Fruit fly (Drosophila melanogaster): ENCODE results near the gene Efa6.

The Efa6 gene

DNA sequence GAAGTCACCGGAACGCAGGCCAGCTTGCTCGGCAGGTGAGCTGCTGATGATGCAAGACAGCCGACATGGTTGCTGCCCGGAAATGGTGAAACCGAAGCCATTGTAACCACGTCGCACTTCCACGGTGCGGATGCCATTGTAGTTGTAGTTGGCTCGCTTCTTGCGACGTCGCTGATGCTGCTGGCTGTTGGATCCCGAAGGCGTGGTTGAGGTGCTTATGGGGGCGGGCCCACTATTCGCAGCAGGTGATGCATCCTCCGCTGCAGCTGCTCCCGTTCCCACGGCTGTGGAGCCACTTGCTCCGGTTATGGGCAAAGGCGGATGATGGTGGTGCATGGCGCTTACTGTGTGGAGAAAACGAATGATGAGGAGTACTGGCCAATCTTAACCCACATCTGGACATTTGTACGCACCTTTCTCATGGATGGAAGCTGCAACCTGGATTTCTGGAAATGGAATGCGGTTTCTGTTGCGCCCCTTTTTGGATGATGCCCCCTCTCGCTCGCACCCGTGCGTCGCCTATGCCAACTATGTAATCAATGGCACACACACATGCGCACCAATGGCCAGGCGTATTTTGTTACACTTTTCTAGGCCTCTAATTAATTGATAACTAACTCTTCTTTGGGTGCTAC, 51.2 kb downstream of the Efa6 start:
- TF ChIP-seq N (GFP tag; optimal IDR thresholded peaks at IDR 0.05) (no peak), dl (GFP tag; optimal IDR thresholded peaks at IDR 0.05; ENCODE audit: insufficient read depth in 1 of 2, partially characterized antibody in 2 of 2) (no peak)

DNA sequence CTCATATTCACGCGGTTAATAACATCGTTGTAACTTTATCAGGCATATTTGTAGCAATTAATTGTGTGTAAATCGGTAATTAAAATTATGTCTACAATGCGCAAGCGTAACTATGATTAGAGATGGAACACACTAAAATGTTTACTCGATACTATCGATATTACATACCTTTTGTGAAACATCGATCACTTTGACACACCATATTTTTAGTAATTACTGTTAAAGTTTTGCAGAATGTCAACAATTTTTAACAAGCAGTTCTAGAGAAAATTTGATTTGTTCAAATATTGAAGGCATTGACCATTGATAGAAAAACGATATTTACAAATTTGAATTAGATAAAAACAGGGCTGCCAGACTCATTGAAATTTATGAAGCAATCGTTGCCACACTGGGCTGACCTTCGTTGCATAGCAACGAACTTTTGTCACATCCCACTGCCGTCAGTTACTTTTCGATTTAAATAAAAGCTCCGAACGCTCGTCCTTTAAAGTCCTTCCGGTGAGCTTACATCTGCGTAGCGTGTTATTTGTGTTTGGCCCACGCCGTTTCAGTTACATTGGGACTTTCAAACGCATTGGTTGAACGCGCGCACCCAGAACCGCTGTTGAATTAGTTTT, 51.8 kb downstream of the Efa6 start, which contains the start of the genes loco and wake:
loco (minus strand) TSS at position 149 of the 620 bp plus-strand sequence.
wake (plus strand) TSS at position 570 of the 620 bp plus-strand sequence.
- TF ChIP-seq Jra (GFP tag; optimal IDR thresholded peaks at IDR 0.05) (peak; percentile 13), Sp1 (GFP tag; optimal IDR thresholded peaks at IDR 0.05) (no peak), Dif (GFP tag; optimal IDR thresholded peaks at IDR 0.05; ENCODE audit: partially characterized antibody) (peak; percentile 67), h (GFP tag; optimal IDR thresholded peaks at IDR 0.05) (peak; percentile 2)

DNA sequence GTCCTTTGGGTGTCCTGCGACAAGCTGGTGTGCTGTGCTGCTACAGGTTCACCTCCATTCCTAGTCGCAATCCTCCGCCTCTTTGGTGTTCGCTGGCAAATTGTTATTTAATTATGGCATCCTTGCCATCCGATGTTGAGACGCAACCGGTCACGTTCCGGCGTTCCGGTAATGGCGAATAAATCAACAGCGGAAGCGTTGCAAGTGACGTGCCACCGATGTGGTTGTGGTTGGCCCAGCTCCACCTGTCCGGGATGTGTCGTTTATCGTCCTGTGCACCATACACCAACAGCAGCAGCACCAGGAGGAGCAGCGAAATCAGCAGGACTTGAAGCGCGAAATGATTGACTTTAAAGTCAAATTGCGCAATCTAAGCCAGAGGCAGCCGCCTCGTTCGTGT, 62.3 kb downstream of the Efa6 start:
- TF ChIP-seq h (GFP tag; optimal IDR thresholded peaks at IDR 0.05), result no peak
- TF ChIP-seq br (GFP tag; optimal IDR thresholded peaks at IDR 0.05), result no peak
- no peak for TF ChIP-seq Abd-B (GFP tag; optimal IDR thresholded peaks at IDR 0.05)
- TF ChIP-seq usp (GFP tag; optimal IDR thresholded peaks at IDR 0.05), result no peak
- TF ChIP-seq woc (GFP tag; optimal IDR thresholded peaks at IDR 0.05), result no peak
- TF ChIP-seq Hnf4 (GFP tag; optimal IDR thresholded peaks at IDR 0.05), result no peak
- TF ChIP-seq fru (GFP tag; optimal IDR thresholded peaks at IDR 0.05), result no peak
- no peak for TF ChIP-seq GATAd (GFP tag; optimal IDR thresholded peaks at IDR 0.05)
- TF ChIP-seq Dif (GFP tag; optimal IDR thresholded peaks at IDR 0.05; ENCODE audit: partially characterized antibody), result no peak
- no peak for TF ChIP-seq foxo (GFP tag; optimal IDR thresholded peaks at IDR 0.05)
- no peak for TF ChIP-seq tai (GFP tag; optimal IDR thresholded peaks at IDR 0.05)
- no peak for TF ChIP-seq N (GFP tag; optimal IDR thresholded peaks at IDR 0.05)
- TF ChIP-seq Hr78 (GFP tag; optimal IDR thresholded peaks at IDR 0.05), result no peak
